Worm (Caenorhabditis elegans): Measurements from ENCODE around the gene vha-1.

Gene vha-1

ce11 chrIII:9786776-9787175, 5.7 kb downstream of the vha-1 start:
- peak; percentile 84 for TF ChIP-seq elt-2 (tag; optimal IDR thresholded peaks at IDR 0.05)
- no peak for TF ChIP-seq nhr-23 (tag; optimal IDR thresholded peaks at IDR 0.05)
- no peak for TF ChIP-seq sea-2 (GFP tag; optimal IDR thresholded peaks at IDR 0.05)
- peak; percentile 90 for TF ChIP-seq pqm-1 (tag; optimal IDR thresholded peaks at IDR 0.05)
- TF ChIP-seq nhr-25 (tag; optimal IDR thresholded peaks at IDR 0.05) = no peak
- TF ChIP-seq daf-12 (tag; optimal IDR thresholded peaks at IDR 0.05) = no peak
- TF ChIP-seq pha-4 (tag; optimal IDR thresholded peaks at IDR 0.05) = peak; percentile 37

ce11 chrIII:9789083-9789482, 8.0 kb downstream of the vha-1 start:
- TF ChIP-seq egl-27 (tag; optimal IDR thresholded peaks at IDR 0.05) (no peak), nfya-1 (tag; optimal IDR thresholded peaks at IDR 0.05; ENCODE audit: insufficient read depth) (peak; percentile 83), lin-39 (tag; optimal IDR thresholded peaks at IDR 0.05) (no peak)

- no peak for TF ChIP-seq nhr-76 (tag; optimal IDR thresholded peaks at IDR 0.05)
- peak; percentile 70 for TF ChIP-seq nfya-1 (tag; optimal IDR thresholded peaks at IDR 0.05; ENCODE audit: insufficient read depth)
Observed at ce11 chrIII:9789607-9790073, 8.6 kb downstream of the vha-1 start, which contains the start of gene R10E11.5. R10E11.5 (minus strand) TSS chrIII:9789657.

ce11 chrIII:9793592-9794417, 12.8 kb downstream of the vha-1 start, which contains the start of the genes R10E11.9 and mcm-6:
R10E11.9 (minus strand) TSS chrIII:9793642.
mcm-6 (plus strand) TSS chrIII:9794367.
- TF ChIP-seq nfya-1 (tag; optimal IDR thresholded peaks at IDR 0.05; ENCODE audit: insufficient read depth) (peak; percentile 18), mml-1 (tag; optimal IDR thresholded peaks at IDR 0.05) (no peak), nhr-25 (tag; optimal IDR thresholded peaks at IDR 0.05) (peak; percentile 72), nhr-76 (tag; optimal IDR thresholded peaks at IDR 0.05) (no peak), elt-2 (tag; optimal IDR thresholded peaks at IDR 0.05) (no peak), nhr-43 (tag; optimal IDR thresholded peaks at IDR 0.05; ENCODE audit: poor library complexity, severe bottlenecking) (no peak), fkh-10 (GFP tag; optimal IDR thresholded peaks at IDR 0.05) (no peak), R02D3.7 (tag; optimal IDR thresholded peaks at IDR 0.05) (no peak), nhr-12 (tag; optimal IDR thresholded peaks at IDR 0.05) (no peak), nhr-237 (tag; optimal IDR thresholded peaks at IDR 0.05) (no peak), nhr-23 (tag; optimal IDR thresholded peaks at IDR 0.05) (no peak), lin-39 (tag; optimal IDR thresholded peaks at IDR 0.05) (no peak), fos-1 (tag; optimal IDR thresholded peaks at IDR 0.05) (no peak), aly-2 (tag; optimal IDR thresholded peaks at IDR 0.05) (no peak), ZK546.5 (tag; optimal IDR thresholded peaks at IDR 0.05) (no peak)

ce11 chrIII:9796448-9796847, 15.4 kb downstream of the vha-1 start, which contains the start of gene srxa-10:
srxa-10 (minus strand) TSS chrIII:9796548.
- TF ChIP-seq daf-12 (tag; optimal IDR thresholded peaks at IDR 0.05) (no peak), egl-27 (tag; optimal IDR thresholded peaks at IDR 0.05) (no peak), skn-1 (tag; optimal IDR thresholded peaks at IDR 0.05) (no peak), ceh-82 (tag; optimal IDR thresholded peaks at IDR 0.05) (no peak), mdl-1 (tag; optimal IDR thresholded peaks at IDR 0.05) (no peak), ceh-9 (tag; optimal IDR thresholded peaks at IDR 0.05) (no peak), fos-1 (tag; optimal IDR thresholded peaks at IDR 0.05) (no peak), pqm-1 (tag; optimal IDR thresholded peaks at IDR 0.05) (no peak)

- TF ChIP-seq mml-1 (tag; optimal IDR thresholded peaks at IDR 0.05) = no peak
- peak; percentile 1 for TF ChIP-seq nfya-1 (tag; optimal IDR thresholded peaks at IDR 0.05; ENCODE audit: insufficient read depth)
- peak; percentile 10 for TF ChIP-seq lin-15B (tag; optimal IDR thresholded peaks at IDR 0.05)
Observed at ce11 chrIII:9798478-9799157, 17.6 kb downstream of the vha-1 start, which contains the start of gene ZK632.2. ZK632.2 (plus strand) TSS chrIII:9799107.

- TF ChIP-seq ama-1 (optimal IDR thresholded peaks at IDR 0.05) = peak; percentile 50
- TF ChIP-seq nhr-11 (tag; optimal IDR thresholded peaks at IDR 0.05) = no peak
Observed at ce11 chrIII:9802045-9802444, 21.0 kb downstream of the vha-1 start.
